Worm (Caenorhabditis elegans): Measurements from ENCODE around the gene srg-7.

The srg-7 gene

DNA sequence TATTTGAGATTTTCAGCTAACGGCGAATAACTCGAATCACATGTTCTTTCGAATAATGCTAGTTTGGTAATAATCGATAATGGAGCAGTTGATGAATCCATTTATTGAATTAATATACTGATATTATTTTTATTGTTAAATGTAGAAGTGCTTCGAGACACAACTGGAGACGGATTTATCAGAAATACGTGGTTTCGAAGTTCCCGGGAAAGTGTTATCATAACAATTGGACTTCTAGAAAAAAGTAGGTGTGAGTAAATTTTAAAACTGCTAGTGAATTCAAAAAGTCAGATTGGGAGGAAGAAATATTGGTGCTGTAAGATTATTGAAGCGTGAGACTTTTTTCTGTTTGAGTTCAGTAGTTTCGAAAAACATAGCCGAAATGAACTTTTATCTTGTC, 7.8 kb downstream of the srg-7 start, which contains the start of gene srg-2:
TSS of gene srg-2 (minus strand) at position 101 of the 400 bp plus-strand sequence.
- no peak for TF ChIP-seq tlp-1 (tag; optimal IDR thresholded peaks at IDR 0.05)
- no peak for TF ChIP-seq ces-1 (GFP tag; optimal IDR thresholded peaks at IDR 0.05)
- TF ChIP-seq efl-1 (optimal IDR thresholded peaks at IDR 0.05) = no peak
- TF ChIP-seq efl-1 (GFP tag; optimal IDR thresholded peaks at IDR 0.05 in 1 of 2) = no peak
- TF ChIP-seq elt-3 (tag; optimal IDR thresholded peaks at IDR 0.05) = no peak
- TF ChIP-seq ztf-11 (tag; optimal IDR thresholded peaks at IDR 0.05) = no peak
- no peak for TF ChIP-seq fkh-10 (GFP tag; optimal IDR thresholded peaks at IDR 0.05)
- TF ChIP-seq lir-3 (tag; optimal IDR thresholded peaks at IDR 0.05; ENCODE audit: poor library complexity) = no peak
- no peak for TF ChIP-seq nhr-28 (tag; optimal IDR thresholded peaks at IDR 0.05)
- no peak for TF ChIP-seq C16A3.4 (tag; optimal IDR thresholded peaks at IDR 0.05)
- TF ChIP-seq zag-1 (tag; optimal IDR thresholded peaks at IDR 0.05) = no peak
- no peak for TF ChIP-seq unc-98 (GFP tag; IDR thresholded peaks at IDR 0.05)
- TF ChIP-seq blmp-1 (tag; optimal IDR thresholded peaks at IDR 0.05) = no peak
- TF ChIP-seq pag-3 (tag; optimal IDR thresholded peaks at IDR 0.05; ENCODE audit: borderline replicate concordance, insufficient read depth) = no peak

ce11 chrIII:6258262-6258661, 9.7 kb downstream of the srg-7 start, which contains the start of gene srg-1:
Gene srg-1, minus strand, starts transcription at chrIII:6258362.
- TF ChIP-seq snpc-4 (tag; optimal IDR thresholded peaks at IDR 0.05) (no peak), hlh-4 (tag; optimal IDR thresholded peaks at IDR 0.05) (no peak), nhr-90 (tag; optimal IDR thresholded peaks at IDR 0.05; ENCODE audit: poor library complexity) (no peak), unc-130 (tag; optimal IDR thresholded peaks at IDR 0.05) (no peak), elt-3 (tag; optimal IDR thresholded peaks at IDR 0.05) (no peak), snu-23 (GFP tag; optimal IDR thresholded peaks at IDR 0.05) (no peak), efl-1 (optimal IDR thresholded peaks at IDR 0.05) (no peak), efl-1 (GFP tag; optimal IDR thresholded peaks at IDR 0.05 in 1 of 2) (no peak), sup-37 (GFP tag; optimal IDR thresholded peaks at IDR 0.05) (no peak), fkh-4 (tag; optimal IDR thresholded peaks at IDR 0.05; ENCODE audit: borderline replicate concordance) (no peak), nhr-77 (tag; optimal IDR thresholded peaks at IDR 0.05) (no peak), efl-3 (GFP tag; optimal IDR thresholded peaks at IDR 0.05) (no peak), fkh-8 (tag; optimal IDR thresholded peaks at IDR 0.05) (no peak), aha-1 (tag; optimal IDR thresholded peaks at IDR 0.05) (no peak), dsc-1 (tag; optimal IDR thresholded peaks at IDR 0.05) (no peak), fkh-10 (GFP tag; optimal IDR thresholded peaks at IDR 0.05) (no peak), tlp-1 (tag; optimal IDR thresholded peaks at IDR 0.05) (no peak)

DNA sequence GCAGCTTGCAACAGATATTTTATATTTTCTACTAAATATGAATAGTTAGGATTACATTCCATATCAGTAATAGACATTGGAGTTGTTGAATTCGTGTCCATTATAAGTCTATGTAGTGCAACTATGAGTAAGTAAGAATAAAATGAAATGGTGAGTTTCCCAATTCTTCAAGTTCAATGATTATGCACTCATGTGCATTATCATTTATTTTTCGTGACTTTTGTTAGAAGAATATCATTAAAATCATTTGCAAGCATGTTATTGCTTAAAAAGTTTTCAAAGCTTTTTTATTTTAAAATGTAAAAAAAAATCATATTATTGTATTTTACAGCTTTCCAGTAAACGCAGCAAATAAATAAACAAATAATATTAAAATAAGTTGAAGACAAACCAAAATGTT, 11.3 kb downstream of the srg-7 start, which contains the start of gene srg-9:
TSS of gene srg-9 (minus strand) at position 101 of the 400 bp plus-strand sequence.
- TF ChIP-seq ama-1 (optimal IDR thresholded peaks at IDR 0.05) = no peak
- TF ChIP-seq nhr-85 (tag) = no peak
- no peak for TF ChIP-seq lin-39 (tag; optimal IDR thresholded peaks at IDR 0.05)
- TF ChIP-seq ztf-11 (tag; optimal IDR thresholded peaks at IDR 0.05) = no peak
- TF ChIP-seq ces-1 (GFP tag; optimal IDR thresholded peaks at IDR 0.05) = no peak
- TF ChIP-seq fkh-4 (tag; optimal IDR thresholded peaks at IDR 0.05; ENCODE audit: borderline replicate concordance) = no peak
- no peak for TF ChIP-seq unc-98 (GFP tag; IDR thresholded peaks at IDR 0.05)
- TF ChIP-seq tlp-1 (tag; optimal IDR thresholded peaks at IDR 0.05) = no peak
- TF ChIP-seq irx-1 (tag; optimal IDR thresholded peaks at IDR 0.05) = no peak
- no peak for TF ChIP-seq lin-15B (tag; optimal IDR thresholded peaks at IDR 0.05)
- no peak for TF ChIP-seq mef-2 (tag; optimal IDR thresholded peaks at IDR 0.05)
- no peak for TF ChIP-seq fkh-10 (GFP tag; optimal IDR thresholded peaks at IDR 0.05)
- no peak for TF ChIP-seq ceh-82 (tag; optimal IDR thresholded peaks at IDR 0.05)
- TF ChIP-seq elt-3 (tag; optimal IDR thresholded peaks at IDR 0.05) = no peak
- TF ChIP-seq grh-1 (GFP tag; IDR thresholded peaks at IDR 0.05) = no peak

DNA sequence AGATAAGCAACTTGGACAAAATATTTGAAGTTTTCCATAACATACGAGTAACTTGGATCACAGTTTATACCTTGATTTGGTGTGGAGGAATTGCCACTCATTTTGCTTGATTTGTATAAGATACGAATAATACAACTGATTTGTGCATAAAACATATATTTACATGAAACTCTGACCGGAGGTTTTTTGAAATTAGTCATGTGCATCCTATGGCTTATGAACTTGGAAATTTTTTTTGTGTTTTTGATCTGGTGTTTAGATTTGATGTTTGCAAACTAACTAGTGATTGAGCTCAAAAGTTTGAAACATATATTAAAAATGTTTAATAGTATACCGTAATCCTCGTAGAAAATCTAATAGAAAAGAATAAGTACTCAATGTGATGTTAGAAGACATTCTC, 13.2 kb downstream of the srg-7 start, which contains the start of gene srg-8:
TSS of gene srg-8 (minus strand) at position 101 of the 400 bp plus-strand sequence.
- TF ChIP-seq zip-4 (GFP tag; optimal IDR thresholded peaks at IDR 0.05) = no peak
- TF ChIP-seq skn-1 (tag; optimal IDR thresholded peaks at IDR 0.05) = no peak
- no peak for TF ChIP-seq nhr-28 (tag; optimal IDR thresholded peaks at IDR 0.05)
- no peak for TF ChIP-seq snpc-4 (tag; optimal IDR thresholded peaks at IDR 0.05)
- no peak for TF ChIP-seq nhr-237 (tag; optimal IDR thresholded peaks at IDR 0.05)
- no peak for TF ChIP-seq C16A3.4 (tag; optimal IDR thresholded peaks at IDR 0.05)
- no peak for TF ChIP-seq mep-1 (tag; optimal IDR thresholded peaks at IDR 0.05)
- TF ChIP-seq ceh-8 (GFP tag; optimal IDR thresholded peaks at IDR 0.05) = no peak
- TF ChIP-seq pag-3 (tag; optimal IDR thresholded peaks at IDR 0.05; ENCODE audit: borderline replicate concordance, insufficient read depth) = no peak
- TF ChIP-seq unc-98 (GFP tag; IDR thresholded peaks at IDR 0.05) = no peak
- TF ChIP-seq ceh-90 (tag; optimal IDR thresholded peaks at IDR 0.05) = no peak
- TF ChIP-seq dpl-1 (GFP tag; optimal IDR thresholded peaks at IDR 0.05) = no peak
- no peak for TF ChIP-seq C04F5.9 (tag; optimal IDR thresholded peaks at IDR 0.05)
- no peak for TF ChIP-seq fos-1 (tag; optimal IDR thresholded peaks at IDR 0.05)
- TF ChIP-seq ama-1 (optimal IDR thresholded peaks at IDR 0.05) = no peak
- no peak for TF ChIP-seq grh-1 (GFP tag; IDR thresholded peaks at IDR 0.05)
- no peak for TF ChIP-seq ceh-63 (GFP tag; optimal IDR thresholded peaks at IDR 0.05)

Data from whole organism, L1 larva.